Worm (Caenorhabditis elegans) whole organism, mixed stage, embryonic: ENCODE results near the gene npr-18.

Source experiments
- M03D4.4 ChIP-seq: sonication (generic microtip); optimal IDR thresholded peaks from 2 replicates; lab custom pipeline; 2017; ENCODE audit warnings: mild to moderate bottlenecking, missing genetic modification characterization, missing compliant biosample characterization
- bed-3 ChIP-seq: fragments of 200-800 bp; sonication (Bioruptor generic); optimal IDR thresholded peaks from 3 replicates; lab custom pipeline; 2018; ENCODE audit warnings: mild to moderate bottlenecking, missing genetic modification characterization, moderate library complexity, missing compliant biosample characterization
- blmp-1 ChIP-seq: fragments of 150-350 bp; optimal IDR thresholded peaks from 2 replicates; lab custom pipeline; 2014; ENCODE audit warnings: missing biosample characterization, missing genetic modification characterization
- ceh-39 ChIP-seq: fragments of 150-350 bp; optimal IDR thresholded peaks from 2 replicates; lab custom pipeline; 2014; ENCODE audit warnings: missing biosample characterization, missing genetic modification characterization
- ceh-43 ChIP-seq: fragments of 200-800 bp; sonication (Bioruptor generic); optimal IDR thresholded peaks from 2 replicates; lab custom pipeline; 2018; ENCODE audit warnings: mild to moderate bottlenecking, missing genetic modification characterization, moderate library complexity, missing compliant biosample characterization
- ceh-83 ChIP-seq: fragments of 200-800 bp; sonication (Bioruptor generic); optimal IDR thresholded peaks from 2 replicates; lab custom pipeline; 2018; ENCODE audit warnings: mild to moderate bottlenecking, missing genetic modification characterization, missing compliant biosample characterization
- ces-1 ChIP-seq: fragments of 150-350 bp; optimal IDR thresholded peaks from 2 replicates; lab custom pipeline; 2014; ENCODE audit warnings: missing biosample characterization, missing genetic modification reagents, missing genetic modification characterization
- cnd-1 ChIP-seq: fragments of 200-800 bp; sonication (Bioruptor generic); optimal IDR thresholded peaks from 2 replicates; lab custom pipeline; 2018; ENCODE audit warnings: mild to moderate bottlenecking, missing genetic modification characterization, missing compliant biosample characterization
- drap-1 ChIP-seq: fragments of 200-800 bp; sonication (Bioruptor generic); optimal IDR thresholded peaks from 3 replicates; lab custom pipeline; 2018; ENCODE audit warnings: mild to moderate bottlenecking, missing genetic modification characterization, missing compliant biosample characterization
- elt-1 ChIP-seq: sonication (generic microtip); optimal IDR thresholded peaks from 2 replicates; lab custom pipeline; 2017; ENCODE audit warnings: missing genetic modification characterization, mild to moderate bottlenecking, missing compliant biosample characterization, antibody characterized with exemption, moderate library complexity, borderline replicate concordance; ENCODE audit not compliant: insufficient read depth
- elt-3 ChIP-seq: fragments of 150-350 bp; optimal IDR thresholded peaks from 2 replicates; lab custom pipeline; 2014; ENCODE audit warnings: missing biosample characterization, missing genetic modification characterization
- flh-1 ChIP-seq: fragments of 200-800 bp; sonication (Bioruptor generic); optimal IDR thresholded peaks from 2 replicates; lab custom pipeline; 2018; ENCODE audit warnings: mild to moderate bottlenecking, missing genetic modification characterization, moderate library complexity, missing compliant biosample characterization
- ham-2 ChIP-seq: fragments of 200-800 bp; sonication (Bioruptor generic); optimal IDR thresholded peaks from 2 replicates; lab custom pipeline; 2018; ENCODE audit warnings: mild to moderate bottlenecking, missing genetic modification characterization, missing compliant biosample characterization
- hlh-1 ChIP-seq: fragments of 150-350 bp; optimal IDR thresholded peaks from 2 replicates; lab custom pipeline; 2014; ENCODE audit warnings: missing biosample characterization, missing genetic modification reagents, missing genetic modification characterization
- lin-13 ChIP-seq: fragments of 150-350 bp; optimal IDR thresholded peaks from 2 replicates; lab custom pipeline; 2014; ENCODE audit warnings: missing biosample characterization, missing genetic modification characterization
- lin-32 ChIP-seq: fragments of 200-800 bp; sonication (Bioruptor generic); optimal IDR thresholded peaks from 2 replicates; lab custom pipeline; 2018; ENCODE audit warnings: mild to moderate bottlenecking, missing genetic modification characterization, missing compliant biosample characterization
- lsy-2 ChIP-seq: fragments of 150-350 bp; optimal IDR thresholded peaks from 2 replicates; lab custom pipeline; 2014; ENCODE audit warnings: missing biosample characterization, missing genetic modification characterization
- mab-5 ChIP-seq: fragments of 150-350 bp; optimal IDR thresholded peaks from 2 replicates; lab custom pipeline; 2014; ENCODE audit warnings: missing biosample characterization, missing genetic modification characterization
- mep-1 ChIP-seq: fragments of 150-350 bp; optimal IDR thresholded peaks from 2 replicates; lab custom pipeline; 2017; ENCODE audit warnings: missing biosample characterization, missing genetic modification reagents, missing genetic modification characterization, inconsistent platforms
- mls-2 ChIP-seq: sonication (generic microtip); optimal IDR thresholded peaks from 2 replicates; lab custom pipeline; 2016; ENCODE audit warnings: mild to moderate bottlenecking, missing genetic modification characterization, moderate library complexity, missing compliant biosample characterization
- nhr-12 ChIP-seq: fragments of 150-350 bp; optimal IDR thresholded peaks from 2 replicates; lab custom pipeline; 2014; ENCODE audit warnings: missing biosample characterization, missing genetic modification characterization
- nhr-2 ChIP-seq: fragments of 150-350 bp; optimal IDR thresholded peaks from 2 replicates; lab custom pipeline; 2014; ENCODE audit warnings: missing biosample characterization, missing genetic modification characterization
- nhr-237 ChIP-seq: fragments of 150-350 bp; optimal IDR thresholded peaks from 2 replicates; lab custom pipeline; 2014; ENCODE audit warnings: missing biosample characterization, missing genetic modification characterization
- nhr-28 ChIP-seq: fragments of 150-350 bp; optimal IDR thresholded peaks from 2 replicates; lab custom pipeline; 2014; ENCODE audit warnings: missing biosample characterization, missing genetic modification characterization
- nhr-76 ChIP-seq: sonication (generic microtip); optimal IDR thresholded peaks from 2 replicates; lab custom pipeline; 2017; ENCODE audit warnings: missing biosample characterization, missing genetic modification characterization
- pha-4 ChIP-seq: fragments of 150-350 bp; optimal IDR thresholded peaks from 2 replicates; lab custom pipeline; 2018; ENCODE audit warnings: missing biosample characterization, missing genetic modification reagents, missing genetic modification characterization
- sem-2 ChIP-seq: fragments of 200-800 bp; sonication (Bioruptor generic); optimal IDR thresholded peaks from 2 replicates; lab custom pipeline; 2018; ENCODE audit warnings: mild to moderate bottlenecking, missing genetic modification characterization, missing compliant biosample characterization
- snpc-4 ChIP-seq: fragments of 150-350 bp; optimal IDR thresholded peaks from 2 replicates; lab custom pipeline; 2014; ENCODE audit warnings: missing biosample characterization, missing genetic modification characterization
- sptf-1 ChIP-seq: sonication (generic microtip); optimal IDR thresholded peaks from 2 replicates; lab custom pipeline; 2017; ENCODE audit warnings: mild to moderate bottlenecking, missing genetic modification characterization, moderate library complexity, missing compliant biosample characterization
- tbx-8 ChIP-seq: fragments of 200-800 bp; sonication (Bioruptor generic); optimal IDR thresholded peaks from 2 replicates; lab custom pipeline; 2018; ENCODE audit warnings: mild to moderate bottlenecking, missing genetic modification characterization, moderate library complexity, missing compliant biosample characterization
- unc-120 ChIP-seq: sonication (generic microtip); optimal IDR thresholded peaks from 2 replicates; lab custom pipeline; 2017; ENCODE audit warnings: missing genetic modification characterization, missing compliant biosample characterization; ENCODE audit not compliant: poor library complexity, severe bottlenecking
- unc-39 ChIP-seq: fragments of 150-350 bp; optimal IDR thresholded peaks from 2 replicates; lab custom pipeline; 2014; ENCODE audit warnings: missing biosample characterization, missing genetic modification characterization
- unc-62 ChIP-seq: fragments of 150-350 bp; optimal IDR thresholded peaks from 2 replicates; lab custom pipeline; 2014; ENCODE audit warnings: missing biosample characterization, missing genetic modification reagents, missing genetic modification characterization
- zip-8 ChIP-seq: fragments of 150-350 bp; optimal IDR thresholded peaks from 2 replicates; lab custom pipeline; 2014; ENCODE audit warnings: missing biosample characterization, missing genetic modification characterization
- ztf-11 ChIP-seq: fragments of 150-350 bp; optimal IDR thresholded peaks from 2 replicates; lab custom pipeline; 2014; ENCODE audit warnings: missing biosample characterization, missing genetic modification characterization

Gene npr-18

ce11 chrX:9735479-9735878, 44.9 kb downstream of the npr-18 start:
- no peak for TF ChIP-seq nhr-28 (tag; lab: Kevin White, UChicago)
- TF ChIP-seq unc-120 (tag; lab: Kevin White, UChicago): peak; percentile 82
- peak; percentile 5 for TF ChIP-seq unc-62 (GFP tag; lab: Kevin White, UChicago)
- TF ChIP-seq hlh-1: peak; percentile 98

- TF ChIP-seq pha-4 (tag; lab: Kevin White, UChicago): no peak
- TF ChIP-seq M03D4.4 (tag; lab: Kevin White, UChicago): peak; percentile 12
- TF ChIP-seq ces-1: peak; percentile 35
- no peak for TF ChIP-seq lin-13 (tag; lab: Kevin White, UChicago)
- peak; percentile 28 for TF ChIP-seq sptf-1 (tag; lab: Kevin White, UChicago)
- no peak for TF ChIP-seq ztf-11 (tag; lab: Kevin White, UChicago)
- TF ChIP-seq zip-8 (tag; lab: Kevin White, UChicago): no peak
- no peak for TF ChIP-seq lin-32 (GFP tag; lab: Kevin White, UChicago)
- TF ChIP-seq ceh-39: no peak
- peak; percentile 46 for TF ChIP-seq hlh-1
- TF ChIP-seq drap-1 (GFP tag; lab: Kevin White, UChicago): no peak
- TF ChIP-seq tbx-8 (GFP tag; lab: Kevin White, UChicago): no peak
- TF ChIP-seq nhr-76 (tag; lab: Kevin White, UChicago): no peak
- TF ChIP-seq bed-3 (GFP tag; lab: Kevin White, UChicago): no peak
- TF ChIP-seq nhr-12 (tag; lab: Kevin White, UChicago): no peak
- TF ChIP-seq unc-120 (tag; lab: Kevin White, UChicago): peak; percentile 65
- no peak for TF ChIP-seq nhr-2
- no peak for TF ChIP-seq nhr-28 (tag; lab: Kevin White, UChicago)
- no peak for TF ChIP-seq unc-62 (GFP tag; lab: Kevin White, UChicago)
- TF ChIP-seq flh-1: no peak
- TF ChIP-seq ham-2 (GFP tag; lab: Kevin White, UChicago): no peak
- no peak for TF ChIP-seq snpc-4 (tag; lab: Kevin White, UChicago)
- peak; percentile 11 for TF ChIP-seq mep-1 (tag; lab: Kevin White, UChicago)
- TF ChIP-seq ceh-43 (GFP tag; lab: Kevin White, UChicago): no peak
- no peak for TF ChIP-seq sem-2
- no peak for TF ChIP-seq nhr-237 (tag; lab: Kevin White, UChicago)
- TF ChIP-seq blmp-1 (tag; lab: Kevin White, UChicago): no peak
- peak; percentile 31 for TF ChIP-seq mls-2 (tag; lab: Kevin White, UChicago)
- no peak for TF ChIP-seq mab-5 (tag; lab: Kevin White, UChicago)
- no peak for TF ChIP-seq lsy-2 (tag; lab: Kevin White, UChicago)
- no peak for TF ChIP-seq unc-39 (tag; lab: Kevin White, UChicago)
- no peak for TF ChIP-seq ceh-83
- TF ChIP-seq elt-3 (tag; lab: Kevin White, UChicago): no peak
- TF ChIP-seq cnd-1 (tag; lab: Kevin White, UChicago): no peak
- TF ChIP-seq elt-1 (tag; lab: Kevin White, UChicago): no peak
These were observed 47.2 kb downstream of the npr-18 start, which contains the start of gene F15G9.5 for ce11 chrX:9737730-9738129. TSS of gene F15G9.5 (minus strand) at chrX:9737888.

- TF ChIP-seq flh-1 (no peak), sem-2 (no peak), sptf-1 (tag; lab: Kevin White, UChicago) (no peak), pha-4 (tag; lab: Kevin White, UChicago) (no peak), ces-1 (no peak), cnd-1 (tag; lab: Kevin White, UChicago) (no peak), ztf-11 (tag; lab: Kevin White, UChicago) (no peak), unc-62 (GFP tag; lab: Kevin White, UChicago) (no peak), M03D4.4 (tag; lab: Kevin White, UChicago) (no peak), nhr-28 (tag; lab: Kevin White, UChicago) (no peak), nhr-2 (no peak), bed-3 (GFP tag; lab: Kevin White, UChicago) (no peak), mls-2 (tag; lab: Kevin White, UChicago) (no peak), unc-120 (tag; lab: Kevin White, UChicago) (no peak), tbx-8 (GFP tag; lab: Kevin White, UChicago) (no peak), drap-1 (GFP tag; lab: Kevin White, UChicago) (no peak), zip-8 (tag; lab: Kevin White, UChicago) (no peak), ceh-83 (no peak)
These were observed 51.5 kb downstream of the npr-18 start for ce11 chrX:9742058-9742457.
